Worm (Caenorhabditis elegans): ENCODE results near the gene best-2.

DNA sequence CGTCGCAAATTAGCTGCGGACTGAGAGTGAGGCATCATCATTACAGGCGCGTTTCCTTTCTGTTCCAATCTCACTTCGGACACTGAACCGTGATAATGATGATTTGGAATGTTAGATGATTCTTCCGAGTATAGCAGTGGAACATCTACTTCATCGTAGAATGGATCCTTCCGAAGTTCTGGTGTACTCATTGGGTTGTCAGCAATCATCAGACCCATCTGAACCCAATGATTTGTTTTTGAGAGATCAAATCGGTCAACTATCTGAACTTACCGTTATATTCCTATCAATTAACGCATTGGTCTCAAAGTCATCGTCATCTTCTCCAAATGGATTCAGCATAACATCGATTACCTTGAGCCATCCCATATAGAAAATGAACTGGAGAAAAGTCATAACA is 4.5 kb downstream of the best-2 start:
- TF ChIP-seq W03F9.2 (tag; optimal IDR thresholded peaks at IDR 0.05) (no peak), dao-5 (tag; optimal IDR thresholded peaks at IDR 0.05) (no peak)

Data from whole organism, L4/young adult.